Fruit fly (Drosophila melanogaster) whole organism, embryonic: ENCODE results near the gene cass.

ENCODE experiments used
- Abd-B ChIP-seq: fragments of 200-800 bp; sonication (Bioruptor generic); optimal IDR thresholded peaks from 2 replicates; lab custom pipeline; 2018; ENCODE audit warnings: missing biosample characterization, mild to moderate bottlenecking, missing genetic modification characterization, moderate library complexity
- Adf1 ChIP-seq: fragments of 200-800 bp; sonication (Bioruptor generic); IDR thresholded peaks from 2 replicates; pipeline ENCODE4 v1.3.6; 2022; ENCODE audit warnings: missing biosample characterization, missing genetic modification characterization
- Atf6 ChIP-seq: fragments of 200-800 bp; sonication (Bioruptor generic); IDR thresholded peaks from 2 replicates; pipeline ENCODE4 v1.3.6; 2022; ENCODE audit warnings: missing biosample characterization, missing genetic modification characterization
- Bgb ChIP-seq: fragments of 200-800 bp; sonication (Bioruptor generic); IDR thresholded peaks from 2 replicates; pipeline ENCODE4 v1.3.6; 2022; ENCODE audit warnings: missing biosample characterization, missing genetic modification characterization; ENCODE audit not compliant: partially characterized antibody
- Blimp-1 ChIP-seq: fragments of 200-800 bp; sonication (Bioruptor generic); optimal IDR thresholded peaks from 3 replicates; lab custom pipeline; 2018; ENCODE audit warnings: missing biosample characterization, missing genetic modification characterization, mild to moderate bottlenecking, moderate library complexity, missing genetic modification reagents
- CG10321 ChIP-seq: fragments of 200-800 bp; sonication (Bioruptor generic); IDR thresholded peaks from 2 replicates; pipeline ENCODE4 v1.3.6; 2022; ENCODE audit warnings: missing biosample characterization, missing genetic modification characterization
- CG10543 ChIP-seq: fragments of 200-800 bp; sonication (Bioruptor generic); optimal IDR thresholded peaks from 3 replicates; lab custom pipeline; 2017; ENCODE audit warnings: missing biosample characterization, mild to moderate bottlenecking, missing genetic modification characterization, moderate library complexity
- CG11085 ChIP-seq: fragments of 200-800 bp; sonication (Bioruptor generic); IDR thresholded peaks from 2 replicates; pipeline ENCODE4 v1.3.6; 2022; ENCODE audit warnings: missing biosample characterization, missing genetic modification characterization
- CG12236 ChIP-seq: fragments of 200-800 bp; sonication (Bioruptor generic); optimal IDR thresholded peaks from 2 replicates; lab custom pipeline; 2016; ENCODE audit warnings: missing biosample characterization, missing genetic modification characterization
- CG12391 ChIP-seq: fragments of 200-800 bp; sonication (Bioruptor generic); optimal IDR thresholded peaks from 3 replicates; lab custom pipeline; 2018; ENCODE audit warnings: missing biosample characterization, mild to moderate bottlenecking, missing genetic modification characterization, moderate library complexity
- CG12942 ChIP-seq: fragments of 200-800 bp; sonication (Bioruptor generic); optimal IDR thresholded peaks from 3 replicates; lab custom pipeline; 2016; ENCODE audit warnings: missing biosample characterization, missing genetic modification characterization
- CG1603 ChIP-seq: fragments of 200-800 bp; sonication (Bioruptor generic); optimal IDR thresholded peaks from 2 replicates; lab custom pipeline; 2019; ENCODE audit warnings: missing biosample characterization, mild to moderate bottlenecking, missing genetic modification characterization, moderate library complexity
- CG18599 ChIP-seq: fragments of 200-800 bp; sonication (Bioruptor generic); optimal IDR thresholded peaks from 3 replicates; lab custom pipeline; 2017; ENCODE audit warnings: missing biosample characterization, missing genetic modification characterization, mild to moderate bottlenecking, moderate library complexity, missing genetic modification reagents
- CG2120 ChIP-seq: fragments of 200-800 bp; sonication (Bioruptor generic); optimal IDR thresholded peaks from 3 replicates; lab custom pipeline; 2016; ENCODE audit warnings: missing biosample characterization, missing genetic modification characterization
- CG2678 ChIP-seq: fragments of 200-800 bp; sonication (Bioruptor generic); optimal IDR thresholded peaks from 3 replicates; lab custom pipeline; 2019; ENCODE audit warnings: missing biosample characterization, mild to moderate bottlenecking, missing genetic modification characterization, moderate library complexity
- CG42726 ChIP-seq: fragments of 200-800 bp; sonication (Bioruptor generic); IDR thresholded peaks from 2 replicates; pipeline ENCODE4 v1.3.6; 2022; ENCODE audit warnings: missing biosample characterization, missing genetic modification characterization; ENCODE audit not compliant: partially characterized antibody
- CG6272 ChIP-seq: fragments of 200-800 bp; sonication (Bioruptor generic); IDR thresholded peaks from 2 replicates; pipeline ENCODE4 v1.3.6; 2022; ENCODE audit warnings: missing biosample characterization, missing genetic modification characterization
- CG8290 ChIP-seq, 3 experiments: fragments of 200-800 bp; sonication (Bioruptor generic); optimal IDR thresholded peaks; 2 replicates each; lab custom pipeline; 2016 to 2019; ENCODE audit warnings: missing biosample characterization in 3 of 3, missing genetic modification characterization in 3 of 3, mild to moderate bottlenecking in 2 of 3, moderate library complexity in 1 of 3
- CG9437 ChIP-seq: fragments of 200-800 bp; sonication (Bioruptor generic); optimal IDR thresholded peaks from 2 replicates; lab custom pipeline; 2018; ENCODE audit warnings: missing biosample characterization, mild to moderate bottlenecking, missing genetic modification characterization
- CG9727 ChIP-seq: fragments of 200-800 bp; sonication (Bioruptor generic); optimal IDR thresholded peaks from 3 replicates; lab custom pipeline; 2017; ENCODE audit warnings: missing biosample characterization, mild to moderate bottlenecking, missing genetic modification characterization
- Dad ChIP-seq: fragments of 200-800 bp; sonication (Bioruptor generic); optimal IDR thresholded peaks from 3 replicates; lab custom pipeline; 2016; ENCODE audit warnings: missing biosample characterization, missing genetic modification characterization
- Dbx ChIP-seq: fragments of 200-800 bp; sonication (Bioruptor generic); IDR thresholded peaks from 3 replicates; pipeline ENCODE4 v1.3.6; 2022; ENCODE audit warnings: missing biosample characterization, missing genetic modification characterization
- Dip3 ChIP-seq: fragments of 200-800 bp; sonication (Bioruptor generic); optimal IDR thresholded peaks from 3 replicates; lab custom pipeline; 2016; ENCODE audit warnings: missing biosample characterization, missing genetic modification characterization
- Doc3 ChIP-seq: fragments of 200-800 bp; sonication (Bioruptor generic); IDR thresholded peaks from 3 replicates; pipeline ENCODE4 v1.3.6; 2022; ENCODE audit warnings: missing biosample characterization, missing genetic modification characterization; ENCODE audit not compliant: partially characterized antibody
- Dp ChIP-seq: fragments of 200-800 bp; sonication (Bioruptor generic); optimal IDR thresholded peaks from 2 replicates; lab custom pipeline; 2018; ENCODE audit warnings: missing biosample characterization, mild to moderate bottlenecking, missing genetic modification characterization, moderate library complexity
- Drgx ChIP-seq: fragments of 200-800 bp; sonication (Bioruptor generic); IDR thresholded peaks from 2 replicates; pipeline ENCODE4 v1.3.6; 2022; ENCODE audit warnings: missing biosample characterization, missing genetic modification characterization
- ERR ChIP-seq: fragments of 200-800 bp; sonication (Bioruptor generic); optimal IDR thresholded peaks from 2 replicates; lab custom pipeline; 2016; ENCODE audit warnings: missing biosample characterization, missing genetic modification characterization
- Hr51 ChIP-seq, 2 experiments: fragments of 200-800 bp; sonication (Bioruptor generic); optimal IDR thresholded peaks; 2 replicates in 1 of 2; 3 replicates in 1 of 2; lab custom pipeline; 2016 to 2018; ENCODE audit warnings: missing biosample characterization in 2 of 2, missing genetic modification characterization in 2 of 2, mild to moderate bottlenecking in 1 of 2, moderate library complexity in 1 of 2
- Jarid2 ChIP-seq: fragments of 200-800 bp; sonication (Bioruptor generic); optimal IDR thresholded peaks from 3 replicates; lab custom pipeline; 2017; ENCODE audit warnings: mild to moderate bottlenecking, missing biosample characterization, missing genetic modification reagents, missing genetic modification characterization
- MTF-1 ChIP-seq: fragments of 200-800 bp; sonication (Bioruptor generic); optimal IDR thresholded peaks from 2 replicates; lab custom pipeline; 2018; ENCODE audit warnings: missing biosample characterization, mild to moderate bottlenecking, missing genetic modification characterization, borderline replicate concordance
- Mad ChIP-seq: fragments of 200-800 bp; sonication (Bioruptor generic); optimal IDR thresholded peaks from 2 replicates; lab custom pipeline; 2016; ENCODE audit warnings: missing biosample characterization, missing genetic modification characterization
- Med ChIP-seq: fragments of 200-800 bp; sonication (Bioruptor generic); peaks from one replicate; lab custom pipeline; 2016; ENCODE audit warnings: missing biosample characterization, missing genetic modification characterization, mild to moderate bottlenecking, inconsistent platforms, moderate library complexity
- NFAT ChIP-seq: fragments of 200-800 bp; sonication (Bioruptor generic); IDR thresholded peaks from 2 replicates; pipeline ENCODE4 v1.3.6; 2022; ENCODE audit warnings: missing biosample characterization, missing genetic modification characterization
- Oli ChIP-seq: fragments of 200-800 bp; sonication (Bioruptor generic); optimal IDR thresholded peaks from 2 replicates; lab custom pipeline; 2018; ENCODE audit warnings: missing biosample characterization, mild to moderate bottlenecking, missing genetic modification characterization, moderate library complexity
- Sin3A ChIP-seq: fragments of >200 bp; optimal IDR thresholded peaks from 2 replicates; lab custom pipeline; 2018
- Sry-δ ChIP-seq: fragments of 200-800 bp; sonication (Bioruptor generic); optimal IDR thresholded peaks from 2 replicates; lab custom pipeline; 2016; ENCODE audit warnings: missing biosample characterization, missing genetic modification characterization
- Trl ChIP-seq, 3 experiments: fragments of >200 bp in 2 of 3; fragments of 200-800 bp in 1 of 3; sonication (Bioruptor generic) in 1 of 3; optimal IDR thresholded peaks; 2 replicates in 1 of 3; 3 replicates in 2 of 3; lab custom pipeline; 2016 to 2017; ENCODE audit warnings: missing biosample characterization in 1 of 3, missing genetic modification characterization in 1 of 3
- ato ChIP-seq: fragments of 200-800 bp; sonication (Bioruptor generic); IDR thresholded peaks from 2 replicates; pipeline ENCODE4 v1.3.6; 2022; ENCODE audit warnings: missing biosample characterization, missing genetic modification characterization; ENCODE audit not compliant: partially characterized antibody
- lmd ChIP-seq: fragments of 200-800 bp; sonication (Bioruptor generic); IDR thresholded peaks from 2 replicates; pipeline ENCODE4 v1.3.6; 2022; ENCODE audit warnings: missing biosample characterization, missing genetic modification characterization
- nau ChIP-seq: fragments of 200-800 bp; sonication (Bioruptor generic); optimal IDR thresholded peaks from 3 replicates; lab custom pipeline; 2017; ENCODE audit warnings: missing biosample characterization, mild to moderate bottlenecking, missing genetic modification characterization, missing genetic modification reagents
- nerfin-2 ChIP-seq: fragments of 200-800 bp; sonication (Bioruptor generic); IDR thresholded peaks from 2 replicates; pipeline ENCODE4 v1.3.6; 2022; ENCODE audit warnings: missing biosample characterization, missing genetic modification characterization; ENCODE audit not compliant: partially characterized antibody
- pfk ChIP-seq: fragments of 200-800 bp; sonication (Bioruptor generic); optimal IDR thresholded peaks from 2 replicates; lab custom pipeline; 2018; ENCODE audit warnings: missing biosample characterization, mild to moderate bottlenecking, missing genetic modification characterization, moderate library complexity
- sqz ChIP-seq: fragments of 200-800 bp; sonication (Bioruptor generic); optimal IDR thresholded peaks from 3 replicates; lab custom pipeline; 2018; ENCODE audit warnings: missing biosample characterization, mild to moderate bottlenecking, missing genetic modification characterization
- sr ChIP-seq: fragments of 200-800 bp; sonication (Bioruptor generic); IDR thresholded peaks from 3 replicates; pipeline ENCODE4 v1.3.6; 2022; ENCODE audit warnings: missing biosample characterization, missing genetic modification characterization
- stwl ChIP-seq: fragments of 200-800 bp; sonication (Bioruptor generic); optimal IDR thresholded peaks from 3 replicates; lab custom pipeline; 2018; ENCODE audit warnings: missing biosample characterization, mild to moderate bottlenecking, missing genetic modification characterization, moderate library complexity
- wor ChIP-seq: fragments of 200-800 bp; sonication (Bioruptor generic); IDR thresholded peaks from 2 replicates; pipeline ENCODE4 v1.3.6; 2022; ENCODE audit warnings: missing biosample characterization, missing genetic modification characterization

cass gene

DNA sequence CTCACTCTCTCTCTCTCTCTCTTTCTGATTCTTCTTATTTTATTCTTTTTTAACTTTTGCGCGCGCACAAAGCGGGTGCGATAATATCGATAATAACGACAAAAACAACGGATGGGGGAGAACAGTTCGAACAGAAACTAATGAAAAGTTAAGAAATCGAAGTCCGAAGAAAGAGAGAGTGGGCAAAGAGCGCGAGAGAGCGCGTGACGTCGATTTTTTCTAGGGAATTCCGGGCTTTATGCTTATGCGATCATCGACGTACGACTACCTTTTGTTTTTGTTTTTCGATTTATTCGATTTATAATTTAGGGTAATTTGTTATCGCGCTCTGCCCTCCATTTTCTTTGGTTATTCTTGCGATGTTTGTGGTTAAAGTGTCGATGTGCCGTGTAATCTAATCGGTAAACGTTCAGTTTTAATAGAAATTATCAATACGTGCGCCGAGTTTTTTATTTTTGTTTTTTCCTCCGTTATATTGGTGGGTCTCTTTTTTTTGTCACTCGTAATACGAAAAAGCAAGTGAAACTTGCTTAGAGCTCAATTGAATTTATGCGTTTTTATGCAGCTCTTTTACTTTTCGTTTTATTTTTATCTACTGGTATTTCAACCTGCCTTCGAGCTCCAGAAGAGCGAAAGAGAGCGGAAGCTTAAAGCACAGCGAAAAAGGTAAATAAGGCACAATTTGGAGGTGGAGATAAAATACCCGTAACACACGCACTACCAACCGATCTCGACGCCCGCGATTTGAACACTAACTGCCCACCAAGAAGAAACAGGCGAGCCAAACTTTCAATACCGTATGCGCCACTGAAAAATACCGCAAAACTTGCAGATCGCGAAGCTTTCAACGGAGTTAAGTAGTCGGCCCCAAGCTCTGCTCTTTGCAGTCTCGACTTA is 27.8 kb downstream of the cass start, which contains the start of gene dl (continued):
- no peak; the same call in 1 of the 2 replicates for TF ChIP-seq Adf1 (GFP tag; lab: Robert Waterston, UW)
- no peak for TF ChIP-seq Abd-B (GFP tag; lab: Kevin White, UChicago)
- no peak for TF ChIP-seq Hr51 (GFP tag; optimal IDR thresholded peaks at IDR 0.05; lab: Kevin White, UChicago)
- no peak for TF ChIP-seq CG9437 (GFP tag; lab: Kevin White, UChicago)
- no peak for TF ChIP-seq CG8290 (GFP tag; optimal IDR thresholded peaks at IDR 0.05; lab: Kevin White, UChicago)
- TF ChIP-seq CG8290 (tag; optimal IDR thresholded peaks at IDR 0.05; lab: Kevin White, UChicago), result peak in 1 of 2 experiments; percentile 57
- no peak for TF ChIP-seq CG12391 (tag; lab: Kevin White, UChicago)
- TF ChIP-seq CG11085, result peak; percentile 31; the same call in 1 of the 2 replicates
- TF ChIP-seq Bgb, result peak; percentile 36; the same call in 1 of the 2 replicates
- no peak for TF ChIP-seq Sry-δ
- TF ChIP-seq CG10321, result no peak
- peak; percentile 2 for TF ChIP-seq CG18599
- TF ChIP-seq Dad (GFP tag; lab: Kevin White, UChicago), result no peak
- TF ChIP-seq CG6272 (GFP tag; lab: Robert Waterston, UW), result no peak
- 0 out of 2 replicates have a peak, but pooled peaks have one; percentile 22 for TF ChIP-seq Atf6 (GFP tag; lab: Robert Waterston, UW)
- no peak; the same call in 1 of the 2 replicates for TF ChIP-seq CG42726 (GFP tag; lab: Robert Waterston, UW)
- TF ChIP-seq ato, result peak; percentile 35; the same call in 1 of the 2 replicates
- no peak for TF ChIP-seq wor (GFP tag; lab: Robert Waterston, UW)
- no peak for TF ChIP-seq CG10543 (GFP tag; lab: Kevin White, UChicago)
- peak; percentile 58 for TF ChIP-seq Blimp-1 (GFP tag; lab: Kevin White, UChicago)
- TF ChIP-seq Dp (GFP tag; lab: Kevin White, UChicago), result peak; percentile 27
- TF ChIP-seq CG12236 (GFP tag; lab: Kevin White, UChicago), result no peak
- TF ChIP-seq sqz (GFP tag; lab: Kevin White, UChicago), result peak; percentile 10
- TF ChIP-seq Dip3 (GFP tag; lab: Kevin White, UChicago), result no peak
- peak; percentile 37; the same call in 1 of the 2 replicates for TF ChIP-seq nerfin-2 (GFP tag; lab: Robert Waterston, UW)
- no peak for TF ChIP-seq CG9727 (GFP tag; lab: Kevin White, UChicago)
- TF ChIP-seq pfk, result no peak
- TF ChIP-seq lmd (GFP tag; lab: Robert Waterston, UW), result no peak
- TF ChIP-seq Oli (tag; lab: Kevin White, UChicago), result no peak
- TF ChIP-seq stwl (tag; lab: Kevin White, UChicago), result peak; percentile 24
- TF ChIP-seq CG2678, result no peak
- TF ChIP-seq CG2120 (GFP tag; lab: Kevin White, UChicago), result no peak
- no peak for TF ChIP-seq MTF-1 (GFP tag; lab: Kevin White, UChicago)
- no peak for TF ChIP-seq CG1603 (tag; lab: Kevin White, UChicago)
- TF ChIP-seq Trl (optimal IDR thresholded peaks at IDR 0.05; lab: Kevin White, UChicago), result peak; percentile 66 to 83
- no peak for TF ChIP-seq Trl (GFP tag; optimal IDR thresholded peaks at IDR 0.05; lab: Kevin White, UChicago)
- TF ChIP-seq sr (GFP tag; lab: Robert Waterston, UW), result no peak; the same call in 2 of the 3 replicates
- no peak for TF ChIP-seq Sin3A (lab: Kevin White, UChicago)
- TF ChIP-seq CG12942 (GFP tag; lab: Kevin White, UChicago), result no peak
- TF ChIP-seq Drgx (GFP tag; lab: Robert Waterston, UW), result peak; percentile 68
- peak; percentile 90 for TF ChIP-seq Jarid2 (GFP tag; lab: Kevin White, UChicago)
- peak; percentile 23 for TF ChIP-seq nau (GFP tag; lab: Kevin White, UChicago)
- TF ChIP-seq Mad, result no peak
- peak; percentile 46; the same call in 1 of the 2 replicates for TF ChIP-seq NFAT (GFP tag; lab: Robert Waterston, UW)
- TF ChIP-seq Dbx (GFP tag; lab: Robert Waterston, UW), result peak; percentile 11; the same call in 1 of the 3 replicates
- peak; percentile 85 for TF ChIP-seq Med (GFP tag; lab: Kevin White, UChicago)
- no peak for TF ChIP-seq Doc3
- TF ChIP-seq ERR (GFP tag; lab: Kevin White, UChicago), result peak; percentile 1
